Worm (Caenorhabditis elegans) whole organism, L1 larva: ENCODE measurements around the gene his-1.

ENCODE experiments used
- C04F5.9 ChIP-seq: sonication (generic microtip); optimal IDR thresholded peaks from 2 replicates; lab custom pipeline; 2016; ENCODE audit warnings: missing genetic modification characterization, missing compliant biosample characterization
- C16A3.4 ChIP-seq: fragments of 150-350 bp; optimal IDR thresholded peaks from 2 replicates; lab custom pipeline; 2014; ENCODE audit warnings: missing biosample characterization, missing genetic modification characterization
- alr-1 ChIP-seq: fragments of 200-800 bp; sonication (Bioruptor generic); optimal IDR thresholded peaks from 2 replicates; lab custom pipeline; 2018; ENCODE audit warnings: borderline replicate concordance, mild to moderate bottlenecking, missing genetic modification characterization, missing compliant biosample characterization
- blmp-1 ChIP-seq: fragments of 150-350 bp; optimal IDR thresholded peaks from 2 replicates; lab custom pipeline; 2014; ENCODE audit warnings: missing biosample characterization, missing genetic modification characterization
- ceh-90 ChIP-seq: sonication (generic microtip); optimal IDR thresholded peaks from 2 replicates; lab custom pipeline; 2016; ENCODE audit warnings: missing genetic modification characterization, missing compliant biosample characterization
- dpl-1 ChIP-seq, 3 experiments: fragments of 150-350 bp in 2 of 3; sonication (generic microtip) in 1 of 3; optimal IDR thresholded peaks; 2 replicates each; lab custom pipeline; 2014 to 2017; ENCODE audit warnings: missing biosample characterization in 3 of 3, missing genetic modification characterization in 3 of 3, missing genetic modification reagents in 3 of 3
- efl-1 ChIP-seq, 4 experiments: fragments of 150-350 bp; optimal IDR thresholded peaks in 3 of 4; peaks in 1 of 4; 1 replicate in 1 of 4; 2 replicates in 3 of 4; lab custom pipeline; 2014; ENCODE audit warnings: missing biosample characterization in 2 of 4, missing genetic modification characterization in 2 of 4, missing genetic modification reagents in 2 of 4
- efl-3 ChIP-seq: fragments of 200-800 bp; sonication (Bioruptor generic); optimal IDR thresholded peaks from 2 replicates; lab custom pipeline; 2018; ENCODE audit warnings: mild to moderate bottlenecking, missing genetic modification characterization, missing compliant biosample characterization
- egl-27 ChIP-seq, 2 experiments: fragments of 150-350 bp in 1 of 2; sonication (generic microtip); optimal IDR thresholded peaks; 3 replicates each; lab custom pipeline; 2017 to 2018; ENCODE audit warnings: missing biosample characterization in 2 of 2, missing genetic modification characterization in 2 of 2, missing genetic modification reagents in 2 of 2
- ets-5 ChIP-seq: fragments of 200-800 bp; sonication (Bioruptor generic); IDR thresholded peaks from 2 replicates; pipeline ENCODE4 v1.3.6; 2022; ENCODE audit warnings: missing genetic modification characterization, missing compliant biosample characterization
- fkh-10 ChIP-seq: sonication (generic microtip); optimal IDR thresholded peaks from 2 replicates; lab custom pipeline; 2017; ENCODE audit warnings: missing biosample characterization, missing genetic modification reagents, missing genetic modification characterization
- fkh-4 ChIP-seq: sonication (generic microtip); optimal IDR thresholded peaks from 2 replicates; lab custom pipeline; 2016; ENCODE audit warnings: missing compliant biosample characterization, missing genetic modification characterization, borderline replicate concordance
- fkh-8 ChIP-seq: sonication (generic microtip); optimal IDR thresholded peaks from 2 replicates; lab custom pipeline; 2016; ENCODE audit warnings: mild to moderate bottlenecking, missing genetic modification characterization, missing compliant biosample characterization
- grh-1 ChIP-seq: fragments of 200-800 bp; sonication (Bioruptor generic); IDR thresholded peaks from 2 replicates; pipeline ENCODE4 v1.3.6; 2022; ENCODE audit warnings: missing genetic modification reagents, missing genetic modification characterization, missing compliant biosample characterization
- hpl-2 ChIP-seq: fragments of 150-350 bp; optimal IDR thresholded peaks from 2 replicates; lab custom pipeline; 2014; ENCODE audit warnings: missing biosample characterization, missing genetic modification reagents, missing genetic modification characterization
- lin-13 ChIP-seq: fragments of 150-350 bp; optimal IDR thresholded peaks from 2 replicates; lab custom pipeline; 2014; ENCODE audit warnings: missing biosample characterization, missing genetic modification reagents, missing genetic modification characterization
- lin-14 ChIP-seq: fragments of 200-800 bp; sonication (Bioruptor generic); optimal IDR thresholded peaks from 2 replicates; lab custom pipeline; 2018; ENCODE audit warnings: mild to moderate bottlenecking, missing genetic modification characterization, moderate library complexity, missing compliant biosample characterization
- lin-15B ChIP-seq: fragments of 150-350 bp; sonication (generic microtip); optimal IDR thresholded peaks from 3 replicates; lab custom pipeline; 2014; ENCODE audit warnings: missing biosample characterization, missing genetic modification characterization
- lin-35 ChIP-seq, 2 experiments: fragments of 150-350 bp; optimal IDR thresholded peaks; 2 replicates each; lab custom pipeline; 2014; ENCODE audit warnings: missing biosample characterization in 2 of 2, missing genetic modification characterization in 2 of 2, missing genetic modification reagents in 2 of 2
- lsy-2 ChIP-seq, 2 experiments: fragments of 150-350 bp; optimal IDR thresholded peaks; 2 replicates each; lab custom pipeline; 2014; ENCODE audit warnings: missing biosample characterization in 2 of 2, missing genetic modification characterization in 2 of 2
- mdl-1 ChIP-seq, 2 experiments: fragments of 150-350 bp; optimal IDR thresholded peaks; 2 replicates each; lab custom pipeline; 2014 to 2017; ENCODE audit warnings: missing biosample characterization in 2 of 2, missing genetic modification characterization in 2 of 2, inconsistent platforms in 1 of 2
- mep-1 ChIP-seq: fragments of 150-350 bp; optimal IDR thresholded peaks from 2 replicates; lab custom pipeline; 2014; ENCODE audit warnings: missing biosample characterization, missing genetic modification characterization
- nhr-19 ChIP-seq: fragments of 200-800 bp; sonication (Bioruptor generic); conservative IDR thresholded peaks from 2 replicates; pipeline ENCODE4 v1.3.6; 2022; ENCODE audit warnings: missing genetic modification characterization, missing compliant biosample characterization
- nhr-20 ChIP-seq: sonication (generic microtip); optimal IDR thresholded peaks from 2 replicates; lab custom pipeline; 2016; ENCODE audit warnings: mild to moderate bottlenecking, missing genetic modification characterization, missing compliant biosample characterization
- nhr-237 ChIP-seq: fragments of 150-350 bp; optimal IDR thresholded peaks from 2 replicates; lab custom pipeline; 2014; ENCODE audit warnings: missing biosample characterization, missing genetic modification characterization
- nhr-47 ChIP-seq: sonication (generic microtip); optimal IDR thresholded peaks from 2 replicates; lab custom pipeline; 2016; ENCODE audit warnings: mild to moderate bottlenecking, missing genetic modification characterization, moderate library complexity, missing compliant biosample characterization
- nhr-71 ChIP-seq: sonication (generic microtip); optimal IDR thresholded peaks from 2 replicates; lab custom pipeline; 2016; ENCODE audit warnings: mild to moderate bottlenecking, missing genetic modification characterization, moderate library complexity, missing compliant biosample characterization
- nhr-76 ChIP-seq: sonication (generic microtip); optimal IDR thresholded peaks from 2 replicates; lab custom pipeline; 2017; ENCODE audit warnings: missing biosample characterization, missing genetic modification characterization
- nhr-77 ChIP-seq: fragments of 150-350 bp; optimal IDR thresholded peaks from 2 replicates; lab custom pipeline; 2014; ENCODE audit warnings: missing biosample characterization, missing genetic modification characterization
- nhr-85 ChIP-seq: sonication (generic microtip); peaks from one replicate; lab custom pipeline; 2016; ENCODE audit warnings: missing genetic modification characterization, inconsistent platforms, missing compliant biosample characterization
- nhr-90 ChIP-seq: sonication (generic microtip); optimal IDR thresholded peaks from 2 replicates; lab custom pipeline; 2016; ENCODE audit warnings: mild to moderate bottlenecking, missing genetic modification characterization, missing compliant biosample characterization; ENCODE audit not compliant: poor library complexity
- pqm-1 ChIP-seq: sonication (generic microtip); optimal IDR thresholded peaks from 3 replicates; lab custom pipeline; 2017; ENCODE audit warnings: missing biosample characterization, missing genetic modification characterization
- rnt-1 ChIP-seq: sonication (generic microtip); optimal IDR thresholded peaks from 2 replicates; lab custom pipeline; 2016; ENCODE audit warnings: mild to moderate bottlenecking, missing genetic modification characterization, moderate library complexity, missing compliant biosample characterization
- snu-23 ChIP-seq: sonication (generic microtip); optimal IDR thresholded peaks from 2 replicates; lab custom pipeline; 2016; ENCODE audit warnings: missing genetic modification characterization, missing compliant biosample characterization
- sptf-1 ChIP-seq: fragments of 150-350 bp; optimal IDR thresholded peaks from 2 replicates; lab custom pipeline; 2014; ENCODE audit warnings: missing biosample characterization, missing genetic modification characterization
- swsn-7 ChIP-seq: sonication (generic microtip); optimal IDR thresholded peaks from 2 replicates; lab custom pipeline; 2016; ENCODE audit warnings: missing genetic modification characterization, missing compliant biosample characterization
- tbx-2 ChIP-seq: sonication (generic microtip); optimal IDR thresholded peaks from 2 replicates; lab custom pipeline; 2016; ENCODE audit warnings: missing genetic modification characterization, missing compliant biosample characterization
- tlp-1 ChIP-seq: fragments of 150-350 bp; optimal IDR thresholded peaks from 2 replicates; lab custom pipeline; 2014; ENCODE audit warnings: missing biosample characterization, missing genetic modification characterization
- unc-130 ChIP-seq: fragments of 150-350 bp; optimal IDR thresholded peaks from 2 replicates; lab custom pipeline; 2017; ENCODE audit warnings: missing biosample characterization, missing genetic modification characterization, inconsistent platforms
- unc-62 ChIP-seq: fragments of 150-350 bp; optimal IDR thresholded peaks from 2 replicates; lab custom pipeline; 2014; ENCODE audit warnings: missing biosample characterization, missing genetic modification reagents, missing genetic modification characterization
- unc-86 ChIP-seq: sonication (generic microtip); optimal IDR thresholded peaks from 2 replicates; lab custom pipeline; 2016; ENCODE audit warnings: missing genetic modification characterization, missing compliant biosample characterization
- unc-98 ChIP-seq: fragments of 200-800 bp; sonication (Bioruptor generic); IDR thresholded peaks from 2 replicates; pipeline ENCODE4 v1.3.6; 2022; ENCODE audit warnings: missing genetic modification characterization, missing compliant biosample characterization
- xbp-1 ChIP-seq: sonication (generic microtip); optimal IDR thresholded peaks from 2 replicates; lab custom pipeline; 2016; ENCODE audit warnings: missing genetic modification characterization, missing compliant biosample characterization
- zag-1 ChIP-seq: fragments of 150-350 bp; optimal IDR thresholded peaks from 2 replicates; lab custom pipeline; 2014; ENCODE audit warnings: missing biosample characterization, missing genetic modification characterization
- ztf-11 ChIP-seq, 2 experiments: sonication (generic microtip); optimal IDR thresholded peaks; 2 replicates each; lab custom pipeline; 2016 to 2017; ENCODE audit warnings: missing genetic modification characterization in 2 of 2, missing biosample characterization in 1 of 2, missing compliant biosample characterization in 1 of 2
- ztf-4 ChIP-seq: fragments of 150-350 bp; optimal IDR thresholded peaks from 2 replicates; lab custom pipeline; 2014; ENCODE audit warnings: missing biosample characterization, missing genetic modification characterization

The his-1 gene

DNA sequence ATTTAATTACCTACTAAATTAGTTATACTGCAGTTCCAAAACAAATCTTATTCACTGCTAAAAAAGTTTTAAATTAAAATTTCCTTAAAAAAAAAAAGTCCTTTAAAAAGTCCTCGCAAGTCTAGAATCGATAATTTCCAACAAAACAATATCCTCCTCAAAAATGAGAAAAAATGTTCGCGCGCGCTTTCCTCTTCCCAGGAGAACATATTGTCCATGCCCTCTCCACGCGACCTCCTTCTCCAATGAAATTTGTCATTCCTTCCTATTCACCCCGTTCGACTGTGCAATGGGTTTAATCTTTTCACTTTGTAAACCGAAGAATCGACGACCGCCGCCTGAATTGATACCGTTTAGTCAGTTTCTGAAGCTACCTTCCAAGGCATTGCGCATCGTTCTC, 6.2 kb upstream of the his-1 start, which contains the start of gene T10C6.10:
Gene T10C6.10, plus strand, starts transcription at position 248 of the 400 bp plus-strand sequence.
- TF ChIP-seq C04F5.9 (tag; lab: Kevin White, UChicago), result no peak
- no peak for TF ChIP-seq efl-1 (optimal IDR thresholded peaks at IDR 0.05; lab: Kevin White, UChicago)
- TF ChIP-seq efl-1 (GFP tag; optimal IDR thresholded peaks at IDR 0.05 in 1 of 2; lab: Kevin White, UChicago), result peak in 1 of 2 experiments; percentile 45

ce11 chrV:16040140-16040827, 2.0 kb upstream of the his-1 start, which contains the start of the genes his-4 and his-3:
TSS of gene his-4 (minus strand) at chrV:16040515.
TSS of gene his-3 (plus strand) at chrV:16040808.
- peak in 1 of 2 experiments; percentile 92 for TF ChIP-seq ztf-11 (tag; optimal IDR thresholded peaks at IDR 0.05; lab: Kevin White, UChicago)
- TF ChIP-seq grh-1 (GFP tag; lab: Robert Waterston, UW), result peak; percentile 78
- peak; percentile 25 to 52 for TF ChIP-seq efl-1 (optimal IDR thresholded peaks at IDR 0.05; lab: Kevin White, UChicago)
- TF ChIP-seq efl-1 (GFP tag; optimal IDR thresholded peaks at IDR 0.05 in 1 of 2; lab: Kevin White, UChicago), result peak in 1 of 2 experiments; percentile 29
- peak; percentile 60 for TF ChIP-seq efl-3 (GFP tag; lab: Kevin White, UChicago)
- peak; percentile 27 for TF ChIP-seq rnt-1 (tag; lab: Kevin White, UChicago)
- TF ChIP-seq blmp-1 (tag; lab: Kevin White, UChicago), result peak; percentile 15
- peak in 1 of 3 experiments; percentile 23 for TF ChIP-seq dpl-1 (GFP tag; optimal IDR thresholded peaks at IDR 0.05; lab: Kevin White, UChicago)
- peak in 1 of 2 experiments; percentile 7 for TF ChIP-seq lin-35 (GFP tag; optimal IDR thresholded peaks at IDR 0.05; lab: Kevin White, UChicago)
- peak; percentile 18; the same call in 1 of the 2 replicates for TF ChIP-seq nhr-19 (GFP tag; lab: Robert Waterston, UW)
- TF ChIP-seq unc-86, result peak; percentile 43
- TF ChIP-seq lin-14 (GFP tag; lab: Kevin White, UChicago), result peak; percentile 79
- peak; percentile 90 for TF ChIP-seq nhr-85 (tag; lab: Kevin White, UChicago)
- TF ChIP-seq tbx-2, result peak; percentile 20
- peak; percentile 38 for TF ChIP-seq xbp-1 (tag; lab: Kevin White, UChicago)
- TF ChIP-seq mep-1, result peak; percentile 30
- peak; percentile 69 for TF ChIP-seq nhr-20
- peak; percentile 15 for TF ChIP-seq C16A3.4 (tag; lab: Kevin White, UChicago)
- peak; percentile 76 for TF ChIP-seq nhr-90
- TF ChIP-seq snu-23 (GFP tag; lab: Kevin White, UChicago), result peak; percentile 54
- TF ChIP-seq ztf-4 (tag; lab: Kevin White, UChicago), result peak; percentile 35
- TF ChIP-seq nhr-47, result peak; percentile 56
- peak; percentile 76 for TF ChIP-seq swsn-7
- peak; percentile 69 for TF ChIP-seq nhr-71 (tag; lab: Kevin White, UChicago)

DNA sequence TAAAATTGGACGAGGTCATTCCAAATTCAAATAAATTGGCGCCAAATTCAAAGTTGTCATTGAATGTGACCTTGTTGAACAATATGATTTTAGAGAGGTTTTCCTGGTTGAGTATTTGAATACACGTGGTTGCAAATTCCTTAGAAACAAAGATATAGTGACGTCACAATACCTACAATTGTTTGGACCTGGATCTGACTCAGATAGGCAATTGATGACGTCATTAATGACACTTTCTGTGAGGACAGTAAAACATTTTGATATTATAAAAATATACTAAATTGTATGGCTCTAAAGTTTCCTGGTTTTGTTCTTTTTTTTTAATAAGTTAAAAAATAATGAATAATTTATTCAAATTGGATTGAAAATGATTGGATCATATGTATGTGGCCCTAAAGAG, 908 bp upstream of the his-1 start:
- TF ChIP-seq fkh-4 (tag; lab: Kevin White, UChicago), result no peak
- peak; percentile 80 for TF ChIP-seq nhr-85 (tag; lab: Kevin White, UChicago)
- no peak for TF ChIP-seq pqm-1 (tag; lab: Kevin White, UChicago)
- no peak for TF ChIP-seq unc-86
- TF ChIP-seq efl-1 (optimal IDR thresholded peaks at IDR 0.05; lab: Kevin White, UChicago), result peak in 1 of 2 experiments; percentile 10
- no peak for TF ChIP-seq efl-1 (GFP tag; optimal IDR thresholded peaks at IDR 0.05 in 1 of 2; lab: Kevin White, UChicago)
- TF ChIP-seq fkh-8 (tag; lab: Kevin White, UChicago), result no peak
- TF ChIP-seq alr-1, result no peak
- TF ChIP-seq blmp-1 (tag; lab: Kevin White, UChicago), result no peak
- TF ChIP-seq lin-13 (GFP tag; lab: Kevin White, UChicago), result no peak
- TF ChIP-seq nhr-237 (tag; lab: Kevin White, UChicago), result no peak
- TF ChIP-seq dpl-1 (GFP tag; optimal IDR thresholded peaks at IDR 0.05; lab: Kevin White, UChicago), result peak; percentile 18 to 35 (median 19)
- TF ChIP-seq ets-5 (GFP tag; lab: Robert Waterston, UW), result no peak
- TF ChIP-seq unc-62 (GFP tag; lab: Kevin White, UChicago), result no peak
- TF ChIP-seq ceh-90 (tag; lab: Kevin White, UChicago), result no peak
- TF ChIP-seq nhr-77 (tag; lab: Kevin White, UChicago), result no peak
- TF ChIP-seq egl-27 (tag; optimal IDR thresholded peaks at IDR 0.05; lab: Kevin White, UChicago), result no peak
- TF ChIP-seq unc-130 (tag; lab: Kevin White, UChicago), result no peak
- no peak for TF ChIP-seq nhr-76 (tag; lab: Kevin White, UChicago)
- TF ChIP-seq snu-23 (GFP tag; lab: Kevin White, UChicago), result no peak
- no peak for TF ChIP-seq hpl-2 (GFP tag; lab: Kevin White, UChicago)
- no peak for TF ChIP-seq mdl-1 (tag; optimal IDR thresholded peaks at IDR 0.05; lab: Kevin White, UChicago)
- TF ChIP-seq lsy-2 (tag; optimal IDR thresholded peaks at IDR 0.05; lab: Kevin White, UChicago), result peak in 1 of 2 experiments; percentile 19
- no peak for TF ChIP-seq zag-1 (tag; lab: Kevin White, UChicago)
- no peak for TF ChIP-seq sptf-1 (tag; lab: Kevin White, UChicago)
- no peak for TF ChIP-seq fkh-10
- no peak for TF ChIP-seq unc-98 (GFP tag; lab: Robert Waterston, UW)
- peak; percentile 2 for TF ChIP-seq nhr-90
- no peak for TF ChIP-seq tlp-1 (tag; lab: Kevin White, UChicago)
- peak; percentile 23 for TF ChIP-seq nhr-71 (tag; lab: Kevin White, UChicago)
- TF ChIP-seq grh-1 (GFP tag; lab: Robert Waterston, UW), result no peak
- no peak for TF ChIP-seq lin-15B (tag; lab: Kevin White, UChicago)
